Fruit fly (Drosophila melanogaster) S2 (cell line): ENCODE data around the gene CG3436.

Experiments
- CG8478 ChIP-seq: fragments of >200 bp; optimal IDR thresholded peaks from 2 replicates; lab custom pipeline; 2018
- CTCF ChIP-seq, 2 experiments: fragments of >200 bp; optimal IDR thresholded peaks; 2 replicates each; lab custom pipeline; 2018

Gene CG3436

DNA sequence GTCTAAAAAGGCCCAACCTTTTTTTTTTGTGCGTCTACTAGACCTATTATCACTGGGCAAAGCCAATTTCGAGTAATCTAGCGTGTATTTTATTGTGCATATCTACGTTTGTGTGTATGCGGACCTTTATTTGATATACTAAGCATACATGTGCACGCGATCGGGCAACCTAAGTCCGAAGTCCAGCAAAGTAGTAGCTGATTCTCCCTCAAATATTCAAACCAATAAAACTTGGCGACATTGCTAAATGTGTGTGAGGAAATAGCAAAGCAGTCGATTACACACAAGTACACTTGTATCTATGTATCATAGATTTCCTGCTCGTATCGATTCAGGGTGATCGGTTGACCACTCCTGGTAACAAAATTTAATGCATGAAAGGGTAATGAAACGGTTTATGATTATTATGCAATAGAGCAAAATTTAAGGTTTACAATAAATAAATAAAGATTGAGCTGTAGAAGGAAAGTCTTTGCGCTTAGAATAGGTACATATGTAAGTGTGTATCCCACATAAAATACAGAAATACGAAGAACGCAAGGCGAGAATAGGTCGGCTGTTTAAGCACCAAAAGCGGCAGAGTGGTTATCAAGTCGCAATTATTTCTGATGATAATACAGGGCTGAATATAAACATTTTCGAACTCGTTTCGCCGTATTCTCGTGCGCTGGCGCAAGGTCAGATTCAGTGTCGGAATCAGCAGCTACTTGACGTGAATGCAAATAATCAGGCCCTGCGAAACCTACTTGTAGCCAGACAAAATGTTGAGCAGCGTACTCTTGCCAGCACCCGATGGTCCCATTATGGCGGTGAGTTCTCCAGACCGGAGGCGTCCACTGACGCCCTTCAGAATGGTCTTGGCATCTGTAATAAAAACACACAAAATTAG, 30.2 kb upstream of the CG3436 start:
- TF ChIP-seq CG8478 (lab: Kevin White, UChicago) (no peak), CTCF (optimal IDR thresholded peaks at IDR 0.05; lab: Kevin White, UChicago) (no peak)

DNA sequence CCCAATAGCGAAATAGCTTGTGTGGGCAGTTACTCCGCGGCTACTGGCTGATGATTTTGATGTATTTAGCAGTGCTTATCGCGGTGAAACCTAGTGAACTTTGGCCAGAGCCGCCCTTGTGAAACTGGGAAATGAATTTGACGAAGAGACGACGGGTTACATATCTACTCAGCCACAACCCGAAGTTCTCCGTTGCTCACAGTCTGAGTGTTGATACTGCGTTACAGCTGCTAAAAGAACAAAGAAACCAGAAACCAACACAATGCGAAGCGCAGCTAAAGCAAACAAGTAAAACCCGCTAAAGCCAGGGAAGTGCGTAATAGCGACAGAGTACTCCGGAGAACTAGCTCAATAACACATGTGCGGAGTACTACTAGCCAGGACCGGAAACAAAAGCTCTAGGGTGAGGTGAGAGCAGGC, 27.5 kb upstream of the CG3436 start:
- no peak for TF ChIP-seq CG8478 (lab: Kevin White, UChicago)
- TF ChIP-seq CTCF (optimal IDR thresholded peaks at IDR 0.05; lab: Kevin White, UChicago), result no peak

- TF ChIP-seq CTCF (optimal IDR thresholded peaks at IDR 0.05; lab: Kevin White, UChicago) (no peak), CG8478 (lab: Kevin White, UChicago) (peak; percentile 56)
Measured at dm6 chr2L:128977-129941, 26.6 kb upstream of the CG3436 start.

- TF ChIP-seq CTCF (optimal IDR thresholded peaks at IDR 0.05; lab: Kevin White, UChicago), result no peak
- TF ChIP-seq CG8478 (lab: Kevin White, UChicago), result no peak
Measured at dm6 chr2L:130691-131090, 25.1 kb upstream of the CG3436 start, which contains the start of gene CG3164. TSS of gene CG3164 (minus strand) at chr2L:130791.

DNA sequence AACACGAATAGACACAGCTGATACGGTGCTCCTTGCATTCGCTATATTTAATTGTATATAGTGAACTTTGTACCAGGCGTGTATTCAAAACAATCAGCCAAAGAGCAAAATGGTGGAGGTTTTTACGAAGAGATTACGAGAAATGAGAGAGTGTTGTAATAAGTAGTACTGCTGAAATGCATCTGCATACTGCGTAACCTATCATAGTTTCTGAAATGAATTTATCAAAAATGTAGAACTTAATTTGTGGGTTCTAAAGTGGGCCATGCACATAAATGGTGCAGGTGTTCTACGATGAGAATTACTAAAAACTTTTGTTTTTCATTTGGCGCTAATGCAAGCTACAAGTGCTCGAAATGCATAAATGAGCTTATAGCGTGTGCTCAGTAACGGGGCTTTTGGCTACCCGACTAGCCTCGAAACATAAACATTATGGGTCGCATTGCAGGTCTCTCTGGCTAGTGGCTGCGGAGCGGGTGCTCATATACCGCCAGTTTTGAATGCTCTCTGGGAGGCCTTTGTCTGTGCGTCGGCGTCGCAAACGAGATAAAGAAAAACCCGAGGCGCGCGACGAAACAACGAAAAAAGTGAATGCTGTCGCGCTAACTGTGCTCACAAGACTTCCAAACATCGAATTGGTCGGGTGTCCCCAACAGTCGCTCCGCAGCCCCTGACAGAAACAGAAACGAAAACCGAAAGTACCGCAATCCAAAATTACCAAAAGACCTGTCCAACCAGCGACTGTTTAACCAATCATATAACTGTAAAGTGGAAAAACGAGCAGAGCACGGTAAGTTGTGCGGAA, 24.2 kb upstream of the CG3436 start, which contains the start of gene Gs1:
TSS of gene Gs1 (plus strand) at position 612 of the 805 bp plus-strand sequence.
- TF ChIP-seq CG8478 (lab: Kevin White, UChicago) (no peak), CTCF (optimal IDR thresholded peaks at IDR 0.05; lab: Kevin White, UChicago) (no peak)

DNA sequence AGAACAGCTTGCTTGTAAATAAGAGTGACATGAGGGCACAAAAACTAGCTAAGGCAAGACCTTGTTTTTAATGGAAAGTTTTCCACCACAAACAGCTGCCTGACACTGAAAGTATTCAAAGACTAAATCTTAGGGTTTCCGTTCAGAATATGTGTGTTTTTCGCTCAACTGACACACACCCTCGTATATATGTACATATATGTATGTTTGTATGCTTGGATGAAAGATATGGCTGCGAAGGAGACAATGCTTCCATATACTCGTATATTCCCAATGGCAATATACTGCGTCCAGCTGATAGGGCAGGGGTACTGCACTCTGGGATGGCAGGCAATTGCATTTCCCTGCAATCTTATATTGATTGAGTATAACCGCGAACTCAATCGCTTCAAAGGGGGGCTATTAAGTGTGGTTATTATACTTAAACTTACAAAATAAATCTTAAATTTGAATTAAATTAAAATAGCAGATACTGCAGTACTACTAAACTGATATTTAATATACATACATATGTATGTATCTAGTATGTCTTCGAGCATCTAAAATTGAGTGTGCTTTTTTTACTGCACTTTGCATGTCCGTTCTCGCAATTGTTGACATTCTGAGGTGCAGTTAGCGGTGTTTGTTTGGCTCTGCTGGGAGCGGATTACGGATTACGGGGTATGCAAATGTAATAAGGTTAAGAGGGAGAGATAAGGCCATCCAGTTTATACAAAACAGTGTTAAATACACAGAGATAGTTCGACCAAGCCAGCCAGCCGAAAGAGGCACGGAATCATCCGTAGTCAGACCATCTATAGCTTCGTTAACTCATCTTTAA, 21.1 kb upstream of the CG3436 start:
- TF ChIP-seq CTCF (optimal IDR thresholded peaks at IDR 0.05; lab: Kevin White, UChicago), result no peak
- TF ChIP-seq CG8478 (lab: Kevin White, UChicago), result no peak

- no peak for TF ChIP-seq CG8478 (lab: Kevin White, UChicago)
- no peak for TF ChIP-seq CTCF (optimal IDR thresholded peaks at IDR 0.05; lab: Kevin White, UChicago)
Measured at dm6 chr2L:135383-136130, 20.3 kb upstream of the CG3436 start.

- TF ChIP-seq CTCF (optimal IDR thresholded peaks at IDR 0.05; lab: Kevin White, UChicago) (no peak), CG8478 (lab: Kevin White, UChicago) (no peak)
Measured at dm6 chr2L:136131-136426, 19.8 kb upstream of the CG3436 start.

dm6 chr2L:136747-137709, 18.8 kb upstream of the CG3436 start:
- TF ChIP-seq CTCF (optimal IDR thresholded peaks at IDR 0.05; lab: Kevin White, UChicago) (no peak), CG8478 (lab: Kevin White, UChicago) (no peak)

DNA sequence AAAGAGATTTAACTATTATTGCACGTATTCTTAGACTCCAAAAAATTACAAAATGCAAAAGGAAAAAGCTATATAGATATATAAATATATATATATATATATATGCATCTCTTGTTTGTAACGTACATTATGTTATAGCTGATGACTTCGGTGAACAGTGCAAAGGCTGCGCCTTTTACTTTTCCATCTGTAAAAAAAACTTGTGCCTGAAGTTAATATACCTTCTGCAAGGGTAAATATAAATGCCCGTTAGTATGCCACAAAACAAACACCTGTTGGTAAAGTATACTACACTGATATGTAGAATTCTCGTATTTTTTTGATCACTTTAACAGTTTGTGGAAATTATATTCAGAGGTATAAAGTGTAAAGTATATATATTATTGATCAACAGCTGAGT, 17.8 kb upstream of the CG3436 start:
- TF ChIP-seq CTCF (optimal IDR thresholded peaks at IDR 0.05; lab: Kevin White, UChicago) (peak in 1 of 2 experiments; percentile 35), CG8478 (lab: Kevin White, UChicago) (no peak)

DNA sequence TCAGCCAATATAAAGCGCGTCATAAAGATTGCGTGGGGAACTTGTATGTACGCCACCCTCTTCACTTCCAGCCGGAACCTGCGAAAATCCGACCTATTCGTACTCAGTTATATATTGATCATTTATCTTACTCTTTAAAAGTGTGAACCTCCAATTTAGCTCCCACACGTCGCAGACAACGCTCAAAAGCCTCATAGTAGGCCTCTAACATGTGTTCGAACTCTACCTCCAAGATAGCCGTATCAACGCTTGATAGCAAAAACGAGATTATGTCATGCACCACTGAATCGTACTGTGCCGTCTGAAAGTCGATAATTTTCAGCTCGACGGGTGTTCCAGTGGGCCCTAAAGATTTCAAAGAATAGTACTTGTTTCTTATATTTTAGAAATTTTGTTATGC, 16.2 kb upstream of the CG3436 start:
- TF ChIP-seq CG8478 (lab: Kevin White, UChicago) (no peak), CTCF (optimal IDR thresholded peaks at IDR 0.05; lab: Kevin White, UChicago) (no peak)

DNA sequence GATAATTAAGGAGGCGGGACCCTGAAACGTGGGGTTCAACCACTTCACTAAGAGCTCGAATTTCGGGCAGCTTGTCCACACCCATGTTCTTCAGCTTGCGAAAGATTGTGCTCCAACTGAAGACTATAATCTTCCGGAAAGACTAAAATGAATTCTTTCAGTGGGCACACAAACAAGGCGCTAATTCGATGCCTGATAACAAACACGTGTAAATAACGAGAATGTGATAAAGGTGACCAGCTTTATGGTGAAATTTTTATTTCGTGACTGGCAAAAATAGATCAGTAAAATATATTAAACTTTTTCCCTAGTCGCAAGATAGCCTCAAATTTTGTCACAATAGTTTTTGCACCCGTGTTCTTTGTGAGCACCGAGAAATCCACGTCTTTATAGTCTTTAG, 15.0 kb upstream of the CG3436 start, which contains the start of the genes CG31975 and ovm:
TSS of gene CG31975 (minus strand) at position 144 of the 400 bp plus-strand sequence.
TSS of gene ovm (minus strand) at position 144 of the 400 bp plus-strand sequence.
- TF ChIP-seq CG8478 (lab: Kevin White, UChicago) (no peak), CTCF (optimal IDR thresholded peaks at IDR 0.05; lab: Kevin White, UChicago) (no peak)
